Fruit fly (Drosophila melanogaster) whole organism, prepupa: ENCODE measurements around the gene Rpn7.

Source experiments
- CG10631 ChIP-seq: fragments of 200-800 bp; sonication (Bioruptor generic); optimal IDR thresholded peaks from 2 replicates; lab custom pipeline; 2016; ENCODE audit warnings: missing biosample characterization, missing genetic modification characterization
- CG10669 ChIP-seq: fragments of 200-800 bp; sonication (Bioruptor generic); optimal IDR thresholded peaks from 3 replicates; lab custom pipeline; 2018; ENCODE audit warnings: missing biosample characterization, mild to moderate bottlenecking, missing genetic modification characterization, moderate library complexity
- CG15336 ChIP-seq: fragments of 200-800 bp; sonication (Bioruptor generic); IDR thresholded peaks from 2 replicates; pipeline ENCODE4 v1.3.6; 2022; ENCODE audit warnings: missing biosample characterization, missing genetic modification characterization
- CG1621 ChIP-seq: fragments of 200-800 bp; sonication (Bioruptor generic); optimal IDR thresholded peaks from 3 replicates; lab custom pipeline; 2018; ENCODE audit warnings: missing biosample characterization, mild to moderate bottlenecking, missing genetic modification characterization
- CG16779 ChIP-seq: fragments of 200-800 bp; sonication (Bioruptor generic); optimal IDR thresholded peaks from 3 replicates; lab custom pipeline; 2017; ENCODE audit warnings: missing biosample characterization, mild to moderate bottlenecking, missing genetic modification characterization
- CG31627 ChIP-seq: fragments of 200-800 bp; sonication (Bioruptor generic); optimal IDR thresholded peaks from 3 replicates; lab custom pipeline; 2016; ENCODE audit warnings: missing biosample characterization, missing genetic modification characterization
- CG32006 ChIP-seq: fragments of 200-800 bp; sonication (Bioruptor generic); optimal IDR thresholded peaks from 3 replicates; lab custom pipeline; 2017; ENCODE audit warnings: missing biosample characterization, mild to moderate bottlenecking, missing genetic modification characterization
- CG34406 ChIP-seq: fragments of 200-800 bp; sonication (Bioruptor generic); optimal IDR thresholded peaks from 3 replicates; lab custom pipeline; 2016; ENCODE audit warnings: missing biosample characterization, missing genetic modification characterization
- CG4318 ChIP-seq: fragments of 200-800 bp; sonication (Bioruptor generic); optimal IDR thresholded peaks from 3 replicates; lab custom pipeline; 2017; ENCODE audit warnings: missing biosample characterization, mild to moderate bottlenecking, missing genetic modification characterization
- CG6276 ChIP-seq: fragments of 200-800 bp; sonication (Bioruptor generic); optimal IDR thresholded peaks from 2 replicates; lab custom pipeline; 2017; ENCODE audit warnings: missing biosample characterization, mild to moderate bottlenecking, missing genetic modification characterization
- CG6792 ChIP-seq: fragments of 200-800 bp; sonication (Bioruptor generic); optimal IDR thresholded peaks from 3 replicates; lab custom pipeline; 2016; ENCODE audit warnings: missing biosample characterization, missing genetic modification characterization
- CG7368 ChIP-seq: fragments of 200-800 bp; sonication (Bioruptor generic); optimal IDR thresholded peaks from 3 replicates; lab custom pipeline; 2016; ENCODE audit warnings: missing biosample characterization, missing genetic modification characterization
- CG8319 ChIP-seq: fragments of 200-800 bp; sonication (Bioruptor generic); optimal IDR thresholded peaks from 3 replicates; lab custom pipeline; 2016; ENCODE audit warnings: missing biosample characterization, missing genetic modification characterization
- Eip75B ChIP-seq: fragments of 200-800 bp; sonication (Bioruptor generic); optimal IDR thresholded peaks from 3 replicates; lab custom pipeline; 2016; ENCODE audit warnings: missing biosample characterization, missing genetic modification characterization
- Eip78C ChIP-seq: fragments of 200-800 bp; sonication (Bioruptor generic); peaks from one replicate; lab custom pipeline; 2016; ENCODE audit warnings: missing biosample characterization, missing genetic modification characterization
- Ets21C ChIP-seq: fragments of 200-800 bp; sonication (Bioruptor generic); optimal IDR thresholded peaks from 3 replicates; lab custom pipeline; 2016; ENCODE audit warnings: missing biosample characterization, missing genetic modification characterization
- Ets96B ChIP-seq: fragments of 200-800 bp; optimal IDR thresholded peaks from 2 replicates; lab custom pipeline; 2019; ENCODE audit warnings: missing biosample characterization, mild to moderate bottlenecking, missing genetic modification characterization, moderate library complexity
- Hr38 ChIP-seq: sonication (Bioruptor generic); optimal IDR thresholded peaks from 2 replicates; lab custom pipeline; 2016; ENCODE audit warnings: missing biosample characterization, missing genetic modification characterization
- Hr4 ChIP-seq: fragments of 200-800 bp; sonication (Bioruptor generic); optimal IDR thresholded peaks from 3 replicates; lab custom pipeline; 2016; ENCODE audit warnings: missing biosample characterization, missing genetic modification characterization
- Met ChIP-seq: fragments of 200-800 bp; sonication (Bioruptor generic); optimal IDR thresholded peaks from 3 replicates; lab custom pipeline; 2016; ENCODE audit warnings: missing biosample characterization, missing genetic modification characterization
- Sox102F ChIP-seq: fragments of 200-800 bp; sonication (Bioruptor generic); optimal IDR thresholded peaks from 2 replicates; lab custom pipeline; 2016; ENCODE audit warnings: missing biosample characterization, mild to moderate bottlenecking, missing genetic modification characterization
- Sox14 ChIP-seq: fragments of 200-800 bp; sonication (Bioruptor generic); optimal IDR thresholded peaks from 3 replicates; lab custom pipeline; 2016; ENCODE audit warnings: missing biosample characterization, missing genetic modification characterization
- Sox15 ChIP-seq: fragments of 200-800 bp; sonication (Bioruptor generic); optimal IDR thresholded peaks from 3 replicates; lab custom pipeline; 2016; ENCODE audit warnings: missing biosample characterization, missing genetic modification characterization
- acj6 ChIP-seq: fragments of 200-800 bp; sonication (Bioruptor generic); optimal IDR thresholded peaks from 3 replicates; lab custom pipeline; 2016; ENCODE audit warnings: missing biosample characterization, missing genetic modification characterization
- cyc ChIP-seq: fragments of 200-800 bp; sonication (Bioruptor generic); optimal IDR thresholded peaks from 3 replicates; lab custom pipeline; 2016; ENCODE audit warnings: missing biosample characterization, missing genetic modification characterization
- eg ChIP-seq: fragments of 200-800 bp; sonication (Bioruptor generic); IDR thresholded peaks from 3 replicates; pipeline ENCODE4 v1.3.6; 2022; ENCODE audit warnings: missing biosample characterization, missing genetic modification characterization
- esn ChIP-seq: fragments of 200-800 bp; sonication (Bioruptor generic); optimal IDR thresholded peaks from 2 replicates; lab custom pipeline; 2016; ENCODE audit warnings: missing biosample characterization, mild to moderate bottlenecking, missing genetic modification characterization, moderate library complexity
- fd59A ChIP-seq: fragments of 200-800 bp; sonication (Bioruptor generic); optimal IDR thresholded peaks from 2 replicates; lab custom pipeline; 2017; ENCODE audit warnings: missing biosample characterization, mild to moderate bottlenecking, missing genetic modification characterization, missing genetic modification reagents
- fkh ChIP-seq: fragments of 200-800 bp; sonication (Bioruptor generic); optimal IDR thresholded peaks from 3 replicates; lab custom pipeline; 2017; ENCODE audit warnings: missing biosample characterization, mild to moderate bottlenecking, missing genetic modification characterization, moderate library complexity
- net ChIP-seq: fragments of 200-800 bp; sonication (Bioruptor generic); optimal IDR thresholded peaks from 3 replicates; lab custom pipeline; 2016; ENCODE audit warnings: missing biosample characterization, missing genetic modification characterization
- pdm3 ChIP-seq: fragments of 200-800 bp; sonication (Bioruptor generic); optimal IDR thresholded peaks from 3 replicates; lab custom pipeline; 2016; ENCODE audit warnings: missing biosample characterization, missing genetic modification characterization
- svp ChIP-seq: fragments of 200-800 bp; sonication (Bioruptor generic); peaks from one replicate; lab custom pipeline; 2016; ENCODE audit warnings: missing biosample characterization, missing genetic modification characterization
- topi ChIP-seq: fragments of 200-800 bp; sonication (Bioruptor generic); optimal IDR thresholded peaks from 3 replicates; lab custom pipeline; 2016; ENCODE audit warnings: missing biosample characterization, missing genetic modification characterization

Gene Rpn7

DNA sequence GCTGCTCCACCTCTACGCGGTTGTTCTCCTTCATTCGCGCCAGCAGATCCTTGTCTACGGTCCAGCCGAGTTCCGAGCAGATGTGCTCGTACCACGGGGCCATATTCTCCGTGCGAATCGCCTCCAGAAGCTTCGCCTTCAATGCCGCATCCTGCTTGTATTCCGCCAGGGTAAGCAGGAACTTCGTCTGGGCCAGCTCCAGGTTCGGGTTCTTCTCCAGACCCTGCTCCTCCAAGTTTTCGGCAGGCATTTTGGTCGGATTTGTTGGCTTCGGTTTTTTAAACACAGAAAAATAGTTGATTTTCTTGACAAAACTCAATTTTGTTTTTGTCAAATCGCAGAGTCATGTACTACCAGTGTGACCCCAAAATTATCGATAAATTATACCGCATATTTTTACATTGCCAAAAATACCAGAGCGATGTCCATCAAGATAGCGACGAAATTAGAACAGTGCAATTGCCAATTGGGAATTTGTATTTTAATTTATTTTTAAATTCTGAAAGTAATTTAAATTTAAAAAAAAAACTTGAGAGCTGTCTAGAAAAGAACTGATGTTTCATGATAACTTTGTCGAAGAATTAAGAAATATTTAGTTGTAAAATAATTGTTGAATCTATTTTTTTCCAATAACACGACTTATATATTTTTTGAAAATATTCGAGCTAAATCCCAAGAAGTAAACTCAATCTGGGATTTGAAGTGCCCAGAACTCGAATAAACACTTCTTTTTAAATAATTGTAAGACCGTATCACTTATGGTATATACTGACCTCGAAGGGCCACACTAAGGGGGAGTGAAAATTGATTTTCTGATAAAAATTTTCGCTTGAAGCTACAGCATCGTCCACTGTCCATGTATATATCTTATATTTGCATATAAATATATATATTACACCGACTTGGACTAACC, at the start of gene Rpn7, which contains the start of gene AP-2mu:
TSS of gene Rpn7 (minus strand) at position 382 of the 913 bp plus-strand sequence.
TSS of gene AP-2mu (plus strand) at position 783 of the 913 bp plus-strand sequence.
- TF ChIP-seq acj6 (no peak), svp (GFP tag; lab: Kevin White, UChicago) (peak; percentile 73), Eip78C (GFP tag; lab: Kevin White, UChicago) (peak; percentile 21), Sox102F (GFP tag; lab: Kevin White, UChicago) (no peak), Eip75B (GFP tag; lab: Kevin White, UChicago) (no peak), CG10631 (peak; percentile 21), esn (peak; percentile 12), topi (GFP tag; lab: Kevin White, UChicago) (peak; percentile 7)

dm6 chr3R:22503630-22504029, 41.8 kb upstream of the Rpn7 start:
- no peak for TF ChIP-seq Sox102F (GFP tag; lab: Kevin White, UChicago)
- TF ChIP-seq svp (GFP tag; lab: Kevin White, UChicago) = peak; percentile 15
- TF ChIP-seq Sox15 = no peak

dm6 chr3R:22497025-22497424, 35.2 kb upstream of the Rpn7 start, which contains the start of gene Octbeta1R:
Gene Octbeta1R, plus strand, starts transcription at chr3R:22497215.
- no peak for TF ChIP-seq CG1621 (tag; lab: Kevin White, UChicago)
- TF ChIP-seq CG10631 = no peak
- no peak for TF ChIP-seq Ets96B (tag; lab: Kevin White, UChicago)
- TF ChIP-seq CG10669 (GFP tag; lab: Kevin White, UChicago) = no peak
- no peak for TF ChIP-seq Sox14
- no peak for TF ChIP-seq CG6276 (GFP tag; lab: Kevin White, UChicago)
- no peak for TF ChIP-seq CG32006 (GFP tag; lab: Kevin White, UChicago)
- no peak for TF ChIP-seq CG31627
- TF ChIP-seq acj6 = no peak
- TF ChIP-seq CG15336 (GFP tag; lab: Robert Waterston, UW) = no peak
- TF ChIP-seq CG34406 (GFP tag; lab: Kevin White, UChicago) = no peak
- no peak for TF ChIP-seq fd59A (GFP tag; lab: Kevin White, UChicago)
- no peak for TF ChIP-seq CG6792 (GFP tag; lab: Kevin White, UChicago)
- no peak for TF ChIP-seq fkh
- TF ChIP-seq topi (GFP tag; lab: Kevin White, UChicago) = no peak

DNA sequence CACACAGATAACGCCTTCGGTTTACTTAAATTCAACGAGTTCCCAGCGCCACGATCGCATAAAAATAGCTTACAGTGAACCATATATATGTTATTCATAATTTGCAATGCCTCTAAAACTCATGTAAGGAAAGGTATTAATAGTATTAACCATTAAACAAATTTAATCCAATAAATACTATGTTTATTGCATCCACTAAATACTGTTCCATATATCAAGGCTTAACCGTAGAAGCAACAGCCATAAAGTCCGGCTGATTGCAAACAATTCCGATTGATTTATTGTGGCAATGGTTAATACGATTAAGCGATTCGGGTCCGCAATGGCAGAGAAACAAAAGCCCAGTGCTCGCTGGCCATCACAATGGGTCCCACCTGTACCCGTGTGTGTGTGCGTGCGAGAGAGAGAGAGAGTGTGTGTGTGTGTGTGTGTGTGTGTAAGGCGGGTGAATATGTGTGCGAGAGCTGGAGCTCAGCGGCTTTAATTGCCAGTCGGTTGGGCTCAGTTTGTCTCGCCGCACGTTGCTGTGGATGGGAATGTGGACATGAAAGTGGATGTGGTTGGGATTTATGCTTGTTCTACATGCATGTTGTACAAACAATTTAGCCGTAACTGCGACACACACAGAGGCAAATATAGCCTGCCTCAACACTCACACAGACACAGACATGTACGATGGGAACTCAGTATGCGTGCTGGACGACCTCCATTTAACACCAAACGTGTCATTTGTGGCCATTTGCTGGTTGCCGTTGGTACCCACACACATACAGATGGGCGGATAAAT, 32.9 kb upstream of the Rpn7 start:
- peak; percentile 12 for TF ChIP-seq Eip75B (GFP tag; lab: Kevin White, UChicago)
- no peak for TF ChIP-seq Hr38
- no peak for TF ChIP-seq Ets21C
- TF ChIP-seq CG6792 (GFP tag; lab: Kevin White, UChicago) = peak; percentile 21
- no peak for TF ChIP-seq net (GFP tag; lab: Kevin White, UChicago)
- peak; percentile 39 for TF ChIP-seq cyc
- peak; percentile 24 for TF ChIP-seq CG16779 (tag; lab: Kevin White, UChicago)
- TF ChIP-seq topi (GFP tag; lab: Kevin White, UChicago) = peak; percentile 20
- peak; percentile 55 for TF ChIP-seq CG8319 (GFP tag; lab: Kevin White, UChicago)
- TF ChIP-seq Ets96B (tag; lab: Kevin White, UChicago) = peak; percentile 17
- peak; percentile 74 for TF ChIP-seq CG6276 (GFP tag; lab: Kevin White, UChicago)
- peak; percentile 1 for TF ChIP-seq CG7368 (GFP tag; lab: Kevin White, UChicago)
- no peak for TF ChIP-seq CG4318 (GFP tag; lab: Kevin White, UChicago)
- TF ChIP-seq fkh = no peak
- no peak for TF ChIP-seq Met (GFP tag; lab: Kevin White, UChicago)
- TF ChIP-seq Eip78C (GFP tag; lab: Kevin White, UChicago) = peak; percentile 68
- TF ChIP-seq pdm3 (GFP tag; lab: Kevin White, UChicago) = no peak
- peak; percentile 2 for TF ChIP-seq CG10631
- TF ChIP-seq Hr4 (GFP tag; lab: Kevin White, UChicago) = peak; percentile 18
- 0 out of 3 replicates have a peak, but pooled peaks have one; percentile 26 for TF ChIP-seq eg
- TF ChIP-seq esn = no peak
